3 worm cellular contexts compared by ENCODE assay signal in the genomic region with DNA sequence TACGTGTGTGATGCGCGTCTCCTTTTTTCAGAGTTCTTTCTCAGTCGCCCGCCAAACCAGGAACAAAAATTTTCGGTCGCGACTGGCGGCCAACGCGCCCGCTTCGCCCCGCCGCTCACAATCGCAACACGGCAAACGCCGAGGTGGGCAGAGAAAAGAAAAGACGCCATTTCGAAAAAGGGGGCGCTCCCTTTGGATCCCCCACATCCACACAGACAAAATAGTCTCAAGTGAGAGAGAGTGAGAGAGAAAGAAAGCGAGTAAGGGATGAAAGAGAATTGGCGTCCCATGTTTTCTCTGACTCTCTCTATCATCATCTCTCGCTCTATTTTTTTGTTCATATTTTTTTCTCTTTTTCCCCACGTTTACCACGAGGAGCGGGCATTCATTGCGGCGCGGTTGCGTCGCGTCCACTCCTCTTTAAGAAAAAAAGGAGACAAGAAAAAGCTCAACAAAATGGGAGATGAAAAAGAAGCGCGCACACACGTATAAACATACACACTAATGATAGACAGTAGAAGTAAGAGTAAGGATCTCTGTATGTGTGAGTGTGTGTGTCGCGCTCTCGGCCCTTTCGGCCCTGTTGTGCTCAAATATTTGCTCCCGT.
A peak's percentile ranks its signal among the peaks of the same experiment; 100 is the strongest.
TF ChIP-seq lines count a peak whose summit lies in the region.

No protein-coding gene starts in this region.

TF ChIP-seq in whole organism, L2 larva, 48 proteins besides CTCF, POLR2A, EP300 and RAD21 (continued from another document):
- peak; percentile 22 for TF ChIP-seq unc-39 (tag; optimal IDR thresholded peaks at IDR 0.05; lab: Kevin White, UChicago)
- TF ChIP-seq nhr-11 (tag; optimal IDR thresholded peaks at IDR 0.05; lab: Kevin White, UChicago): no peak
- TF ChIP-seq egl-27 (tag; optimal IDR thresholded peaks at IDR 0.05; lab: Kevin White, UChicago): peak; percentile 97
- TF ChIP-seq nhr-21 (tag; optimal IDR thresholded peaks at IDR 0.05; lab: Kevin White, UChicago): peak; percentile 88
- TF ChIP-seq blmp-1 (tag; optimal IDR thresholded peaks at IDR 0.05; lab: Kevin White, UChicago; ENCODE audit: insufficient read depth): peak; percentile 91
- TF ChIP-seq C34F6.9 (tag; optimal IDR thresholded peaks at IDR 0.05; lab: Kevin White, UChicago): peak; percentile 95
- TF ChIP-seq ama-1 (optimal IDR thresholded peaks at IDR 0.05; lab: Kevin White, UChicago): peak; percentile 6
- TF ChIP-seq Y55F3AM.14 (GFP tag; optimal IDR thresholded peaks at IDR 0.05; lab: Kevin White, UChicago): peak; percentile 96
- peak; percentile 13 for TF ChIP-seq ceh-16 (tag; optimal IDR thresholded peaks at IDR 0.05; lab: Kevin White, UChicago)
- no peak for TF ChIP-seq elt-3 (tag; optimal IDR thresholded peaks at IDR 0.05; lab: Kevin White, UChicago)
- peak; percentile 50 for TF ChIP-seq snpc-4 (tag; optimal IDR thresholded peaks at IDR 0.05; lab: Kevin White, UChicago)
- no peak for TF ChIP-seq R02D3.7 (tag; optimal IDR thresholded peaks at IDR 0.05; lab: Kevin White, UChicago)
- TF ChIP-seq lin-13 (GFP tag; optimal IDR thresholded peaks at IDR 0.05; lab: Kevin White, UChicago): peak; percentile 61
- TF ChIP-seq nhr-129 (tag; optimal IDR thresholded peaks at IDR 0.05; lab: Kevin White, UChicago): peak; percentile 88
- peak; percentile 67 for TF ChIP-seq fos-1 (tag; optimal IDR thresholded peaks at IDR 0.05; lab: Kevin White, UChicago)
- TF ChIP-seq aly-2 (tag; optimal IDR thresholded peaks at IDR 0.05; lab: Kevin White, UChicago): no peak
- peak; percentile 78 for TF ChIP-seq nhr-6 (tag; optimal IDR thresholded peaks at IDR 0.05; lab: Kevin White, UChicago)
- TF ChIP-seq ztf-4 (tag; optimal IDR thresholded peaks at IDR 0.05; lab: Kevin White, UChicago): peak; percentile 74
- TF ChIP-seq ceh-82 (tag; optimal IDR thresholded peaks at IDR 0.05; lab: Kevin White, UChicago): no peak
- no peak for TF ChIP-seq nhr-12 (tag; optimal IDR thresholded peaks at IDR 0.05; lab: Kevin White, UChicago)
- peak; percentile 92 for TF ChIP-seq crh-2 (tag; optimal IDR thresholded peaks at IDR 0.05; lab: Kevin White, UChicago)
- TF ChIP-seq lin-39 (tag; optimal IDR thresholded peaks at IDR 0.05; lab: Kevin White, UChicago): no peak
- no peak for TF ChIP-seq nhr-237 (tag; optimal IDR thresholded peaks at IDR 0.05; lab: Kevin White, UChicago)
- TF ChIP-seq skn-1 (tag; optimal IDR thresholded peaks at IDR 0.05; lab: Kevin White, UChicago): peak; percentile 73
- no peak for TF ChIP-seq ztf-11 (tag; optimal IDR thresholded peaks at IDR 0.05; lab: Kevin White, UChicago)
- TF ChIP-seq ZK546.5 (tag; optimal IDR thresholded peaks at IDR 0.05; lab: Kevin White, UChicago): no peak
- no peak for TF ChIP-seq mab-5 (tag; optimal IDR thresholded peaks at IDR 0.05; lab: Kevin White, UChicago)
- TF ChIP-seq F13H6.1 (tag; optimal IDR thresholded peaks at IDR 0.05; lab: Kevin White, UChicago): peak; percentile 95

TF ChIP-seq in whole organism, L4 larva, 104 proteins besides CTCF, POLR2A, EP300 and RAD21 (continued from another document and continues in another):
- TF ChIP-seq spr-3 (GFP tag; optimal IDR thresholded peaks at IDR 0.05; lab: Kevin White, UChicago) (peak; percentile 38), unc-39 (tag; optimal IDR thresholded peaks at IDR 0.05; lab: Kevin White, UChicago) (no peak), fos-1 (tag; optimal IDR thresholded peaks at IDR 0.05; lab: Kevin White, UChicago) (no peak), daf-16 (GFP tag; optimal IDR thresholded peaks at IDR 0.05; lab: Kevin White, UChicago) (peak; percentile 15 to 84), daf-16 (tag; optimal IDR thresholded peaks at IDR 0.05; lab: Kevin White, UChicago) (peak; percentile 51), ZK546.5 (tag; optimal IDR thresholded peaks at IDR 0.05; lab: Kevin White, UChicago) (no peak), spr-1 (tag; optimal IDR thresholded peaks at IDR 0.05; lab: Kevin White, UChicago) (peak; percentile 77), dmd-9 (GFP tag; IDR thresholded peaks at IDR 0.05; lab: Robert Waterston, UW) (no peak), mxl-3 (GFP tag; optimal IDR thresholded peaks at IDR 0.05; lab: Kevin White, UChicago) (peak; percentile 93), daf-12 (tag; optimal IDR thresholded peaks at IDR 0.05; lab: Kevin White, UChicago) (no peak), hlh-11 (tag; optimal IDR thresholded peaks at IDR 0.05; lab: Kevin White, UChicago) (peak; percentile 95), F37D6.2 (tag; optimal IDR thresholded peaks at IDR 0.05; lab: Kevin White, UChicago) (peak; percentile 88), attf-4 (tag; optimal IDR thresholded peaks at IDR 0.05; lab: Kevin White, UChicago) (no peak), T20F7.1 (GFP tag; optimal IDR thresholded peaks at IDR 0.05; lab: Kevin White, UChicago) (peak; percentile 75), php-3 (GFP tag; IDR thresholded peaks at IDR 0.05; lab: Robert Waterston, UW) (peak; percentile 76), set-16 (GFP tag; IDR thresholded peaks at IDR 0.05; lab: Robert Waterston, UW) (peak; percentile 94), unc-130 (GFP tag; optimal IDR thresholded peaks at IDR 0.05; lab: Kevin White, UChicago) (no peak), vab-7 (GFP tag; IDR thresholded peaks at IDR 0.05; lab: Robert Waterston, UW) (0 out of 2 replicates have a peak, but pooled peaks have one; percentile 7), egl-27 (tag; optimal IDR thresholded peaks at IDR 0.05; lab: Kevin White, UChicago) (no peak), ceh-82 (tag; optimal IDR thresholded peaks at IDR 0.05; lab: Kevin White, UChicago) (no peak), zip-11 (GFP tag; IDR thresholded peaks at IDR 0.05; lab: Robert Waterston, UW) (no peak), lsy-2 (tag; optimal IDR thresholded peaks at IDR 0.05; lab: Kevin White, UChicago) (peak; percentile 63 to 81), lin-15B (tag; optimal IDR thresholded peaks at IDR 0.05; lab: Kevin White, UChicago) (no peak), lin-29 (GFP tag; IDR thresholded peaks at IDR 0.05; lab: Robert Waterston, UW) (peak; percentile 63; the same call in 1 of the 2 replicates), skn-1 (tag; optimal IDR thresholded peaks at IDR 0.05; lab: Kevin White, UChicago) (no peak), lin-1 (GFP tag; IDR thresholded peaks at IDR 0.05; lab: Robert Waterston, UW) (no peak), lin-39 (tag; optimal IDR thresholded peaks at IDR 0.05; lab: Kevin White, UChicago) (no peak), Y5F2A.4 (GFP tag; optimal IDR thresholded peaks at IDR 0.05; lab: Kevin White, UChicago) (no peak), ceh-44 (GFP tag; IDR thresholded peaks at IDR 0.05; lab: Robert Waterston, UW) (no peak), mep-1 (tag; optimal IDR thresholded peaks at IDR 0.05; lab: Kevin White, UChicago) (peak; percentile 93), nhr-111 (GFP tag; optimal IDR thresholded peaks at IDR 0.05; lab: Kevin White, UChicago) (no peak), daf-19 (GFP tag; conservative IDR thresholded peaks at IDR 0.05; lab: Robert Waterston, UW) (peak; percentile 70; the same call in 1 of the 2 replicates), madf-5 (GFP tag; IDR thresholded peaks at IDR 0.05; lab: Robert Waterston, UW) (no peak), Y105C5A.15 (GFP tag; IDR thresholded peaks at IDR 0.05; lab: Robert Waterston, UW) (no peak), nhr-77 (tag; optimal IDR thresholded peaks at IDR 0.05; lab: Kevin White, UChicago) (peak; percentile 83), rbr-2 (tag; optimal IDR thresholded peaks at IDR 0.05; lab: Kevin White, UChicago) (peak; percentile 95), zfp-2 (tag; optimal IDR thresholded peaks at IDR 0.05; lab: Kevin White, UChicago) (no peak), fkh-10 (GFP tag; optimal IDR thresholded peaks at IDR 0.05; lab: Kevin White, UChicago) (peak; percentile 71), mdl-1 (tag; optimal IDR thresholded peaks at IDR 0.05; lab: Kevin White, UChicago) (peak; percentile 89 to 98), tag-97 (GFP tag; IDR thresholded peaks at IDR 0.05; lab: Robert Waterston, UW) (no peak; the same call in 1 of the 2 replicates), arid-1 (GFP tag; conservative IDR thresholded peaks at IDR 0.05; lab: Robert Waterston, UW) (peak; percentile 30; the same call in 1 of the 2 replicates), lin-38 (GFP tag; IDR thresholded peaks at IDR 0.05; lab: Robert Waterston, UW) (peak; percentile 48; the same call in 1 of the 2 replicates), mes-2 (tag; optimal IDR thresholded peaks at IDR 0.05; lab: Kevin White, UChicago; ENCODE audit: poor library complexity, severe bottlenecking) (peak; percentile 61), sdz-12 (GFP tag; optimal IDR thresholded peaks at IDR 0.05; lab: Kevin White, UChicago) (no peak), jun-1 (tag; optimal IDR thresholded peaks at IDR 0.05; lab: Kevin White, UChicago) (peak; percentile 49), tra-1 (GFP tag; IDR thresholded peaks at IDR 0.05; lab: Robert Waterston, UW) (peak; percentile 93), pqm-1 (tag; optimal IDR thresholded peaks at IDR 0.05; lab: Kevin White, UChicago) (no peak), nhr-102 (tag; optimal IDR thresholded peaks at IDR 0.05; lab: Kevin White, UChicago) (peak; percentile 56), nhr-41 (GFP tag; IDR thresholded peaks at IDR 0.05; lab: Robert Waterston, UW) (no peak), nhr-10 (tag; optimal IDR thresholded peaks at IDR 0.05; lab: Kevin White, UChicago) (no peak), zfp-3 (GFP tag; conservative IDR thresholded peaks at IDR 0.05; lab: Robert Waterston, UW) (no peak)

TF ChIP-seq in whole organism, late embryonic, 69 proteins besides CTCF, POLR2A, EP300 and RAD21 (continued from another document):
- TF ChIP-seq ceh-14 (tag; optimal IDR thresholded peaks at IDR 0.05; lab: Kevin White, UChicago) (peak; percentile 84), ceh-18 (tag; optimal IDR thresholded peaks at IDR 0.05; lab: Kevin White, UChicago) (peak; percentile 92), ztf-16 (tag; optimal IDR thresholded peaks at IDR 0.05; lab: Kevin White, UChicago) (peak; percentile 13), tbx-2 (tag; optimal IDR thresholded peaks at IDR 0.05; lab: Kevin White, UChicago) (peak; percentile 74), ceh-22 (tag; optimal IDR thresholded peaks at IDR 0.05; lab: Kevin White, UChicago) (no peak), hlh-8 (tag; optimal IDR thresholded peaks at IDR 0.05; lab: Kevin White, UChicago) (peak; percentile 7), pros-1 (tag; optimal IDR thresholded peaks at IDR 0.05; lab: Kevin White, UChicago) (peak; percentile 81), lim-6 (tag; optimal IDR thresholded peaks at IDR 0.05; lab: Kevin White, UChicago) (no peak), T23F11.4 (GFP tag; optimal IDR thresholded peaks at IDR 0.05; lab: Kevin White, UChicago) (no peak), pat-9 (tag; optimal IDR thresholded peaks at IDR 0.05; lab: Kevin White, UChicago) (peak; percentile 10), C08G9.2 (tag; optimal IDR thresholded peaks at IDR 0.05; lab: Kevin White, UChicago) (peak; percentile 10), ceh-31 (tag; optimal IDR thresholded peaks at IDR 0.05; lab: Kevin White, UChicago) (peak; percentile 77)
TF ChIP-seq in whole organism, late embryonic: peak in this region for 26.
